Fruit fly (Drosophila melanogaster): ENCODE results near the gene CG14421.

CG14421 gene

dm6 chrX:2951637-2952036 lies 10.4 kb downstream of the CG14421 start (continued):
- TF ChIP-seq dpn (GFP tag; optimal IDR thresholded peaks at IDR 0.05) (no peak), GATAe (GFP tag; conservative IDR thresholded peaks at IDR 0.05) (no peak), D (optimal IDR thresholded peaks at IDR 0.05) (no peak), D (GFP tag; optimal IDR thresholded peaks at IDR 0.05) (peak; percentile 32), sisA (GFP tag; IDR thresholded peaks at IDR 0.05) (0 out of 2 replicates have a peak, but pooled peaks have one; percentile 4), CG15073 (GFP tag; optimal IDR thresholded peaks at IDR 0.05) (no peak), klu (GFP tag; IDR thresholded peaks at IDR 0.05) (no peak), CG31224 (GFP tag; IDR thresholded peaks at IDR 0.05) (no peak), gem (tag; optimal IDR thresholded peaks at IDR 0.05) (peak; percentile 68), lab (GFP tag; optimal IDR thresholded peaks at IDR 0.05) (peak; percentile 45), CoRest (tag; optimal IDR thresholded peaks at IDR 0.05) (peak; percentile 19), CG17385 (GFP tag; optimal IDR thresholded peaks at IDR 0.05) (peak; percentile 20), nerfin-1 (tag; optimal IDR thresholded peaks at IDR 0.05) (peak; percentile 21), CG31388 (GFP tag; optimal IDR thresholded peaks at IDR 0.05) (no peak), Xrp1 (GFP tag; IDR thresholded peaks at IDR 0.05) (peak; percentile 45; the same call in 1 of the 2 replicates), zf30C (GFP tag; optimal IDR thresholded peaks at IDR 0.05) (peak; percentile 22), CG9215 (GFP tag; IDR thresholded peaks at IDR 0.05) (no peak), row (GFP tag; IDR thresholded peaks at IDR 0.05) (peak; percentile 69), org-1 (GFP tag; optimal IDR thresholded peaks at IDR 0.05) (peak; percentile 15), Fer1 (GFP tag; optimal IDR thresholded peaks at IDR 0.05) (peak; percentile 42), CG7271 (tag; optimal IDR thresholded peaks at IDR 0.05) (no peak), pho (GFP tag; optimal IDR thresholded peaks at IDR 0.05) (no peak), CG8281 (tag; optimal IDR thresholded peaks at IDR 0.05) (peak; percentile 4), Mrtf (GFP tag; IDR thresholded peaks at IDR 0.05) (no peak), CG3847 (GFP tag; IDR thresholded peaks at IDR 0.05) (no peak), CG5180 (GFP tag; optimal IDR thresholded peaks at IDR 0.05) (peak; percentile 19), Sox100B (GFP tag; optimal IDR thresholded peaks at IDR 0.05) (peak; percentile 18), Nf-YA (GFP tag; IDR thresholded peaks at IDR 0.05) (no peak), D19A (tag; optimal IDR thresholded peaks at IDR 0.05) (peak; percentile 27), pan (optimal IDR thresholded peaks at IDR 0.05) (no peak), pan (GFP tag; optimal IDR thresholded peaks at IDR 0.05 in 1 of 2, IDR thresholded peaks at IDR 0.05 in 1 of 2) (no peak), ab (GFP tag; optimal IDR thresholded peaks at IDR 0.05) (no peak), gsb-n (tag; optimal IDR thresholded peaks at IDR 0.05) (peak; percentile 22), Adf1 (GFP tag; IDR thresholded peaks at IDR 0.05) (no peak), ci (GFP tag; IDR thresholded peaks at IDR 0.05) (0 out of 3 replicates have a peak, but pooled peaks have one; percentile 38), unpg (GFP tag; optimal IDR thresholded peaks at IDR 0.05) (peak; percentile 45), Meics (GFP tag; optimal IDR thresholded peaks at IDR 0.05) (peak; percentile 4), CG30020 (tag; optimal IDR thresholded peaks at IDR 0.05) (no peak), CG12236 (GFP tag; optimal IDR thresholded peaks at IDR 0.05) (no peak), CG17361 (GFP tag; IDR thresholded peaks at IDR 0.05) (0 out of 3 replicates have a peak, but pooled peaks have one; percentile 32), CG13424 (tag; optimal IDR thresholded peaks at IDR 0.05) (peak; percentile 35), CG10267 (tag; optimal IDR thresholded peaks at IDR 0.05) (peak; percentile 26), eyg (GFP tag; optimal IDR thresholded peaks at IDR 0.05) (no peak), CG10979 (tag; optimal IDR thresholded peaks at IDR 0.05) (peak; percentile 46), ap (GFP tag; IDR thresholded peaks at IDR 0.05) (no peak), CG10209 (GFP tag; optimal IDR thresholded peaks at IDR 0.05) (no peak), tx (GFP tag; optimal IDR thresholded peaks at IDR 0.05) (no peak), rib (GFP tag; IDR thresholded peaks at IDR 0.05) (no peak), CG10147 (GFP tag; optimal IDR thresholded peaks at IDR 0.05) (peak; percentile 22), CkIIα-i1 (GFP tag; IDR thresholded peaks at IDR 0.05) (no peak), CG3065 (GFP tag; optimal IDR thresholded peaks at IDR 0.05) (no peak), CG12659 (GFP tag; optimal IDR thresholded peaks at IDR 0.05) (peak; percentile 17)
